Fruit fly (Drosophila melanogaster) Kc167 (cell line): ENCODE results near the gene CG32023.

Experiments
- Sin3A ChIP-seq: fragments of >200 bp; optimal IDR thresholded peaks from 2 replicates; lab custom pipeline; 2018; ENCODE audit warnings: missing external identifiers
- h ChIP-seq: fragments of >200 bp; optimal IDR thresholded peaks from 3 replicates; lab custom pipeline; 2018; ENCODE audit warnings: missing external identifiers
- insv ChIP-seq: fragments of >200 bp; optimal IDR thresholded peaks from 3 replicates; lab custom pipeline; 2018; ENCODE audit warnings: missing external identifiers
- psq ChIP-seq: fragments of >200 bp; optimal IDR thresholded peaks from 2 replicates; lab custom pipeline; 2017; ENCODE audit warnings: missing external identifiers

- no peak for TF ChIP-seq insv (lab: Kevin White, UChicago)
- no peak for TF ChIP-seq h (lab: Kevin White, UChicago)
- no peak for TF ChIP-seq Sin3A (lab: Kevin White, UChicago)
- no peak for TF ChIP-seq psq (lab: Kevin White, UChicago)
Measured at dm6 chr3L:8839130-8839529, 35.1 kb upstream of the CG32023 start.
